Worm (Caenorhabditis elegans): ENCODE data around the gene nhr-60.

DNA sequence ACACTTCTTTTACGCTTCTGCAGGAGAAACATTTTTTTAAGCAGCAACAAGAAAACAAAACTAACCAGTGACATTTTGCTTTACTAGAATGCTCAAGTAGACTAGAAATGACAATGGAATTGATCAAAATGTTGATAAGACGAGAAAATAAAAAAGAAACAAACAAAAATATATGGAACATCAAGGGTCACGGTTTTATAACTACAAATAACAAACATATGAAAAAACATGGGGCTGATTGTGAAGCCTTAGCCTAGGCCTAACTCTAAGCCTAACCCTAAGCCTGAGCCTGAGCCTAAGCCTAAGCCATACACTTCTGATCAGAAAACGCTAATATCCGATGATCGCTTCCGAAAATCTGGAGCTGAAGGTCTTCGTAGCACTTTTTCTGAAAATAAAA lies 42.6 kb downstream of the nhr-60 start, which contains the start of gene Y6E2A.10:
- TF ChIP-seq nhr-19 (GFP tag; conservative IDR thresholded peaks at IDR 0.05) (no peak), nhr-12 (tag; optimal IDR thresholded peaks at IDR 0.05) (no peak), skn-1 (tag; optimal IDR thresholded peaks at IDR 0.05) (no peak), ceh-82 (tag; optimal IDR thresholded peaks at IDR 0.05) (no peak), unc-62 (GFP tag; optimal IDR thresholded peaks at IDR 0.05) (no peak), C04F5.9 (tag; optimal IDR thresholded peaks at IDR 0.05) (no peak), lsy-2 (tag; optimal IDR thresholded peaks at IDR 0.05) (no peak), unc-130 (tag; optimal IDR thresholded peaks at IDR 0.05) (no peak), ceh-88 (GFP tag; IDR thresholded peaks at IDR 0.05) (no peak), lin-13 (GFP tag; optimal IDR thresholded peaks at IDR 0.05) (no peak), zag-1 (tag; optimal IDR thresholded peaks at IDR 0.05) (no peak), pqm-1 (tag; optimal IDR thresholded peaks at IDR 0.05) (no peak), sptf-1 (tag; optimal IDR thresholded peaks at IDR 0.05) (no peak), isw-1 (GFP tag; IDR thresholded peaks at IDR 0.05) (no peak)

Data from whole organism, L1 larva.